Worm (Caenorhabditis elegans) whole organism, L3 larva: ENCODE measurements around the gene C50H2.5.

Source experiments
- R02D3.7 ChIP-seq: fragments of 150-350 bp; optimal IDR thresholded peaks from 2 replicates; lab custom pipeline; 2014; ENCODE audit warnings: missing biosample characterization, missing genetic modification characterization
- ZK546.5 ChIP-seq: sonication (generic microtip); optimal IDR thresholded peaks from 2 replicates; lab custom pipeline; 2017; ENCODE audit warnings: missing biosample characterization, missing genetic modification characterization
- aly-2 ChIP-seq: fragments of 150-350 bp; optimal IDR thresholded peaks from 2 replicates; lab custom pipeline; 2014; ENCODE audit warnings: missing biosample characterization, missing genetic modification characterization
- ama-1 ChIP-seq: fragments of 150-350 bp; optimal IDR thresholded peaks from 2 replicates; lab custom pipeline; 2018
- ceh-16 ChIP-seq: sonication (generic microtip); optimal IDR thresholded peaks from 2 replicates; lab custom pipeline; 2017; ENCODE audit warnings: missing biosample characterization, missing genetic modification characterization
- ceh-28 ChIP-seq: fragments of 150-350 bp; optimal IDR thresholded peaks from 2 replicates; lab custom pipeline; 2014; ENCODE audit warnings: missing biosample characterization, missing genetic modification reagents, missing genetic modification characterization
- ceh-82 ChIP-seq: fragments of 150-350 bp; optimal IDR thresholded peaks from 2 replicates; lab custom pipeline; 2014; ENCODE audit warnings: missing biosample characterization, missing genetic modification characterization
- ceh-9 ChIP-seq: sonication (generic microtip); optimal IDR thresholded peaks from 2 replicates; lab custom pipeline; 2018; ENCODE audit warnings: missing biosample characterization, missing genetic modification characterization
- egl-27 ChIP-seq: sonication (generic microtip); optimal IDR thresholded peaks from 4 replicates; lab custom pipeline; 2017; ENCODE audit warnings: missing biosample characterization, missing genetic modification reagents, missing genetic modification characterization
- egl-5 ChIP-seq: fragments of 150-350 bp; optimal IDR thresholded peaks from 2 replicates; lab custom pipeline; 2017; ENCODE audit warnings: missing biosample characterization, missing genetic modification reagents, missing genetic modification characterization, inconsistent platforms
- elt-1 ChIP-seq: fragments of 150-350 bp; optimal IDR thresholded peaks from 2 replicates; lab custom pipeline; 2014; ENCODE audit warnings: missing biosample characterization, missing genetic modification characterization
- elt-2 ChIP-seq: sonication (generic microtip); optimal IDR thresholded peaks from 2 replicates; lab custom pipeline; 2016; ENCODE audit warnings: missing genetic modification reagents, mild to moderate bottlenecking, missing genetic modification characterization, missing compliant biosample characterization
- elt-3 ChIP-seq, 3 experiments: fragments of 150-350 bp in 1 of 3; sonication (generic microtip) in 2 of 3; optimal IDR thresholded peaks; 2 replicates in 2 of 3; 4 replicates in 1 of 3; lab custom pipeline; 2014 to 2017; ENCODE audit warnings: missing biosample characterization in 3 of 3, missing genetic modification characterization in 3 of 3
- eor-1 ChIP-seq, 2 experiments: fragments of 150-350 bp; optimal IDR thresholded peaks; 2 replicates each; lab custom pipeline; 2014 to 2018; ENCODE audit warnings: missing biosample characterization in 2 of 2, missing genetic modification characterization in 2 of 2
- fkh-10 ChIP-seq: sonication (generic microtip); optimal IDR thresholded peaks from 2 replicates; lab custom pipeline; 2017; ENCODE audit warnings: missing biosample characterization, missing genetic modification reagents, missing genetic modification characterization
- fkh-2 ChIP-seq: fragments of 150-350 bp; optimal IDR thresholded peaks from 2 replicates; lab custom pipeline; 2014; ENCODE audit warnings: missing biosample characterization, missing genetic modification reagents, missing genetic modification characterization
- fos-1 ChIP-seq: fragments of 150-350 bp; optimal IDR thresholded peaks from 2 replicates; lab custom pipeline; 2014; ENCODE audit warnings: missing biosample characterization, missing genetic modification characterization
- jun-1 ChIP-seq: fragments of 150-350 bp; optimal IDR thresholded peaks from 2 replicates; lab custom pipeline; 2014; ENCODE audit warnings: missing biosample characterization, missing genetic modification reagents, missing genetic modification characterization
- lin-15B ChIP-seq: fragments of 150-350 bp; optimal IDR thresholded peaks from 2 replicates; lab custom pipeline; 2014; ENCODE audit warnings: missing biosample characterization, missing genetic modification characterization
- lin-39 ChIP-seq: fragments of 150-350 bp; optimal IDR thresholded peaks from 2 replicates; lab custom pipeline; 2018; ENCODE audit warnings: missing biosample characterization, missing genetic modification reagents, missing genetic modification characterization
- lsy-12 ChIP-seq: sonication (generic microtip); optimal IDR thresholded peaks from 2 replicates; lab custom pipeline; 2016; ENCODE audit warnings: mild to moderate bottlenecking, missing genetic modification characterization, missing compliant biosample characterization
- mdl-1 ChIP-seq: fragments of 150-350 bp; optimal IDR thresholded peaks from 2 replicates; lab custom pipeline; 2014; ENCODE audit warnings: missing biosample characterization, missing genetic modification characterization
- mml-1 ChIP-seq: fragments of 150-350 bp; sonication (generic microtip); optimal IDR thresholded peaks from 3 replicates; lab custom pipeline; 2014; ENCODE audit warnings: missing biosample characterization, missing genetic modification characterization
- nfya-1 ChIP-seq: sonication (generic microtip); optimal IDR thresholded peaks from 2 replicates; lab custom pipeline; 2017; ENCODE audit warnings: missing genetic modification characterization, mild to moderate bottlenecking, missing compliant biosample characterization, antibody characterized with exemption, moderate library complexity; ENCODE audit not compliant: insufficient read depth
- nhr-11 ChIP-seq: fragments of 150-350 bp; optimal IDR thresholded peaks from 2 replicates; lab custom pipeline; 2014; ENCODE audit warnings: missing biosample characterization, missing genetic modification characterization
- nhr-12 ChIP-seq: fragments of 150-350 bp; optimal IDR thresholded peaks from 2 replicates; lab custom pipeline; 2014; ENCODE audit warnings: missing biosample characterization, missing genetic modification characterization
- nhr-23 ChIP-seq: fragments of 150-350 bp; optimal IDR thresholded peaks from 2 replicates; lab custom pipeline; 2014; ENCODE audit warnings: missing biosample characterization, missing genetic modification reagents, missing genetic modification characterization
- nhr-237 ChIP-seq: fragments of 150-350 bp; optimal IDR thresholded peaks from 2 replicates; lab custom pipeline; 2014; ENCODE audit warnings: missing biosample characterization, missing genetic modification characterization
- nhr-25 ChIP-seq: sonication (generic microtip); optimal IDR thresholded peaks from 2 replicates; lab custom pipeline; 2017; ENCODE audit warnings: missing biosample characterization, missing genetic modification characterization
- nhr-28 ChIP-seq: fragments of 150-350 bp; optimal IDR thresholded peaks from 2 replicates; lab custom pipeline; 2014; ENCODE audit warnings: missing biosample characterization, missing genetic modification characterization
- nhr-43 ChIP-seq: sonication (generic microtip); optimal IDR thresholded peaks from 2 replicates; lab custom pipeline; 2016; ENCODE audit warnings: mild to moderate bottlenecking, missing genetic modification characterization, missing compliant biosample characterization; ENCODE audit not compliant: poor library complexity, severe bottlenecking
- nhr-67 ChIP-seq: fragments of 150-350 bp; optimal IDR thresholded peaks from 2 replicates; lab custom pipeline; 2014; ENCODE audit warnings: missing biosample characterization, missing genetic modification characterization
- nhr-76 ChIP-seq: fragments of 150-350 bp; sonication (generic microtip); optimal IDR thresholded peaks from 5 replicates; lab custom pipeline; 2014; ENCODE audit warnings: missing biosample characterization, missing genetic modification characterization
- nhr-77 ChIP-seq: fragments of 150-350 bp; optimal IDR thresholded peaks from 2 replicates; lab custom pipeline; 2014; ENCODE audit warnings: missing biosample characterization, missing genetic modification characterization
- pha-4 ChIP-seq: fragments of 150-350 bp; optimal IDR thresholded peaks from 2 replicates; lab custom pipeline; 2014; ENCODE audit warnings: missing biosample characterization, missing genetic modification reagents, missing genetic modification characterization
- pqm-1 ChIP-seq: fragments of 150-350 bp; optimal IDR thresholded peaks from 2 replicates; lab custom pipeline; 2017; ENCODE audit warnings: missing biosample characterization, missing genetic modification characterization, inconsistent platforms
- skn-1 ChIP-seq: fragments of 150-350 bp; optimal IDR thresholded peaks from 2 replicates; lab custom pipeline; 2014; ENCODE audit warnings: missing biosample characterization, missing genetic modification characterization
- snpc-4 ChIP-seq: fragments of 150-350 bp; optimal IDR thresholded peaks from 2 replicates; lab custom pipeline; 2014; ENCODE audit warnings: missing biosample characterization, missing genetic modification characterization
- tbx-2 ChIP-seq: sonication (generic microtip); optimal IDR thresholded peaks from 2 replicates; lab custom pipeline; 2016; ENCODE audit warnings: mild to moderate bottlenecking, missing genetic modification characterization, missing compliant biosample characterization
- unc-39 ChIP-seq: sonication (generic microtip); optimal IDR thresholded peaks from 4 replicates; lab custom pipeline; 2017; ENCODE audit warnings: missing biosample characterization, missing genetic modification characterization
- unc-62 ChIP-seq: fragments of 150-350 bp; sonication (generic microtip); optimal IDR thresholded peaks from 4 replicates; lab custom pipeline; 2014; ENCODE audit warnings: missing biosample characterization, missing genetic modification reagents, missing genetic modification characterization
- zag-1 ChIP-seq: fragments of 150-350 bp; optimal IDR thresholded peaks from 2 replicates; lab custom pipeline; 2014; ENCODE audit warnings: missing biosample characterization, missing genetic modification characterization
- ztf-11 ChIP-seq: fragments of 150-350 bp; optimal IDR thresholded peaks from 2 replicates; lab custom pipeline; 2014; ENCODE audit warnings: missing biosample characterization, missing genetic modification characterization
- ztf-4 ChIP-seq: fragments of 150-350 bp; optimal IDR thresholded peaks from 2 replicates; lab custom pipeline; 2014; ENCODE audit warnings: missing biosample characterization, missing genetic modification characterization

C50H2.5 gene

ce11 chrV:9926240-9926639, 7.7 kb downstream of the C50H2.5 start, which contains the start of gene C50H2.13:
C50H2.13 (plus strand) TSS chrV:9926540.
- TF ChIP-seq elt-2 (tag; lab: Kevin White, UChicago) (no peak), unc-39 (tag; lab: Kevin White, UChicago) (no peak), nhr-25 (tag; lab: Kevin White, UChicago) (no peak), pha-4 (tag; lab: Kevin White, UChicago) (no peak), lsy-12 (tag; lab: Kevin White, UChicago) (no peak), pqm-1 (no peak), aly-2 (tag; lab: Kevin White, UChicago) (no peak), nhr-77 (tag; lab: Kevin White, UChicago) (no peak), eor-1 (tag; optimal IDR thresholded peaks at IDR 0.05; lab: Kevin White, UChicago) (no peak), nhr-237 (no peak), ztf-4 (tag; lab: Kevin White, UChicago) (no peak)

DNA sequence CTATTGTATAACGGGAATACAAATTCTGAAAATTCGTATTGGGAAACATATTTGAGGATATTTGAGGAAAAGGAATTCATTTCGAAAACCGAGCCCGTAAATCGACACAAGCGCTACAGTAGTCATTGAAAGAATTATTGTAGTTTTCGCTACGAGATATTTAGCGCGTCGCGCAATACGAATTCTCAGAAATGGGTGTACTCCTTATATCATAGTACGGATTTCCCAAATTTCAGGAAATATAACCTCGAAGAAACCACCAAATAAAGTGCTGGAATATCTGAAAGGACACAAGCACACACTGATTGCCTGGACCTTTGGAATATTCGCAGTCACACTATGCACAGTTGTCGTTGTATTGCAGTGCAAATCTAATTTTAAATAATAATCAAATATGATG, 8.9 kb downstream of the C50H2.5 start:
- TF ChIP-seq lin-39 (tag; lab: Kevin White, UChicago) (no peak), fkh-2 (tag; lab: Kevin White, UChicago) (no peak), unc-62 (GFP tag; lab: Kevin White, UChicago) (no peak), tbx-2 (tag; lab: Kevin White, UChicago) (no peak), elt-2 (tag; lab: Kevin White, UChicago) (no peak), nhr-11 (tag; lab: Kevin White, UChicago) (no peak), fkh-10 (no peak), elt-1 (tag; lab: Kevin White, UChicago) (no peak), snpc-4 (tag; lab: Kevin White, UChicago) (no peak), skn-1 (tag; lab: Kevin White, UChicago) (no peak), ceh-28 (tag; lab: Kevin White, UChicago) (no peak), lsy-12 (tag; lab: Kevin White, UChicago) (no peak), pqm-1 (no peak), fos-1 (tag; lab: Kevin White, UChicago) (no peak), nhr-25 (tag; lab: Kevin White, UChicago) (no peak), nhr-67 (no peak), mml-1 (tag; lab: Kevin White, UChicago) (no peak), zag-1 (tag; lab: Kevin White, UChicago) (no peak), ceh-9 (no peak), nhr-43 (no peak)

DNA sequence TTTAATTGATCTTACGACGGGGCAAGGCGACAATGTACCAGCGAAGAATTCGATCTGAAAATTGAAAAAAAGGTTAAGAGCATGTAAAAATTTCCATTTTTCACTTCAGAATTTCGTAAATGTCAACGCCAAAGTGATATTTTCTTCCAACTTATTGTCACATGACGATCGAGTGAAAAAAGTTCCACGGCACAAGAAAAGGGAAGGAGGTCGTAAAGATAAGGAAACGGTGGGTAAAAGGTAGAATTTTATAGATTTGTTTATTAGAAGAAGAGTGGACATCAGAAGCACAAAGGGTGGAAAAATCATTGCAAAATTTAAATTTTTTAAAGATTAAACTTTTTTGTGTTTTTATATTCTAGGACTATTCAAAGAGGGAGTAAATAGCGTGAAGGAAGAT, 9.4 kb downstream of the C50H2.5 start:
- no peak for TF ChIP-seq nhr-12 (tag; lab: Kevin White, UChicago)
- TF ChIP-seq mdl-1 (tag; lab: Kevin White, UChicago): no peak
- TF ChIP-seq pha-4 (tag; lab: Kevin White, UChicago): peak; percentile 36
- no peak for TF ChIP-seq nhr-67
- no peak for TF ChIP-seq eor-1 (tag; optimal IDR thresholded peaks at IDR 0.05; lab: Kevin White, UChicago)
- no peak for TF ChIP-seq unc-62 (GFP tag; lab: Kevin White, UChicago)
- TF ChIP-seq nhr-11 (tag; lab: Kevin White, UChicago): no peak
- TF ChIP-seq lsy-12 (tag; lab: Kevin White, UChicago): no peak
- TF ChIP-seq ceh-16 (tag; lab: Kevin White, UChicago): no peak
- peak; percentile 63 for TF ChIP-seq pqm-1
- no peak for TF ChIP-seq fkh-10
- TF ChIP-seq R02D3.7 (tag; lab: Kevin White, UChicago): no peak
- TF ChIP-seq skn-1 (tag; lab: Kevin White, UChicago): no peak
- peak; percentile 87 for TF ChIP-seq elt-2 (tag; lab: Kevin White, UChicago)
- TF ChIP-seq egl-5 (tag; lab: Kevin White, UChicago): no peak
- peak; percentile 16 for TF ChIP-seq jun-1 (tag; lab: Kevin White, UChicago)
- no peak for TF ChIP-seq ama-1

DNA sequence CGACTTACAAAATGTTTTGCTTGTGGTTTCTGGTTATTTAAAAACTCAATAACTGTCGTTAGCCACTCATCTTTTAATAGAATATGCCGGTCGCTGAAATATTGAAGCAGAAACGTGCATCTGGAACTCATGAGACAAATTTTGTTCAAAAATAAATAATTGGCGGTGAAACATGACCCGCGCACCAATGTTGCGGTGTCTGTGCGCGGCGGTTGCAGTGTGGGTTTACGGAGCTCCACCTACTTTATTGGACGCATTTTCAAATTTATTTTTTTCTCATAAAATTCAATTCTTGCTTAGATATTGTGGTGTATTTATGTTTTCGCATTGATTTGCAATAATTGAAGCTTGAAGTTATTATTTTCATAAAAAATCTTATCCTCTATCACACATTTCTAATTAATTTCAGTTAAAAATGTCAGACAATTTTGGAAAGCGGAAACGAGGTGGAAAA, 12.1 kb downstream of the C50H2.5 start, which contains the start of the genes rmh-2 and suds-3:
Gene rmh-2, minus strand, starts transcription at position 164 of the 454 bp plus-strand sequence.
Gene suds-3, plus strand, starts transcription at position 404 of the 454 bp plus-strand sequence.
- TF ChIP-seq ceh-16 (tag; lab: Kevin White, UChicago) (no peak), lin-39 (tag; lab: Kevin White, UChicago) (peak; percentile 1), ceh-28 (tag; lab: Kevin White, UChicago) (no peak), fkh-10 (no peak), egl-27 (tag; lab: Kevin White, UChicago) (no peak), mml-1 (tag; lab: Kevin White, UChicago) (no peak), nhr-28 (tag; lab: Kevin White, UChicago) (no peak), R02D3.7 (tag; lab: Kevin White, UChicago) (peak; percentile 92), ceh-82 (tag; lab: Kevin White, UChicago) (no peak), ZK546.5 (no peak), elt-2 (tag; lab: Kevin White, UChicago) (peak; percentile 18), nhr-12 (tag; lab: Kevin White, UChicago) (no peak), pha-4 (tag; lab: Kevin White, UChicago) (peak; percentile 51), elt-3 (tag; optimal IDR thresholded peaks at IDR 0.05; lab: Kevin White, UChicago) (no peak), nhr-76 (tag; lab: Kevin White, UChicago) (no peak), aly-2 (tag; lab: Kevin White, UChicago) (no peak), egl-5 (tag; lab: Kevin White, UChicago) (no peak), ama-1 (no peak), nhr-23 (no peak), lin-15B (peak; percentile 71), nhr-25 (tag; lab: Kevin White, UChicago) (no peak), ztf-11 (tag; lab: Kevin White, UChicago) (no peak), elt-1 (tag; lab: Kevin White, UChicago) (no peak), tbx-2 (tag; lab: Kevin White, UChicago) (no peak), fkh-2 (tag; lab: Kevin White, UChicago) (no peak), skn-1 (tag; lab: Kevin White, UChicago) (no peak), nfya-1 (peak; percentile 78)
